Worm (Caenorhabditis elegans) whole organism, L3 larva: ENCODE data around the gene tyr-1.
A peak's percentile ranks its signal among the peaks of the same experiment; 100 is the strongest.

ENCODE experiments used
- R02D3.7 ChIP-seq: fragments of 150-350 bp; optimal IDR thresholded peaks from 2 replicates; lab custom pipeline; 2014; ENCODE audit warnings: missing biosample characterization, missing genetic modification characterization
- ZK546.5 ChIP-seq: sonication (generic microtip); optimal IDR thresholded peaks from 2 replicates; lab custom pipeline; 2017; ENCODE audit warnings: missing biosample characterization, missing genetic modification characterization
- aly-2 ChIP-seq: fragments of 150-350 bp; optimal IDR thresholded peaks from 2 replicates; lab custom pipeline; 2014; ENCODE audit warnings: missing biosample characterization, missing genetic modification characterization
- ama-1 ChIP-seq: fragments of 150-350 bp; optimal IDR thresholded peaks from 2 replicates; lab custom pipeline; 2018
- ceh-16 ChIP-seq: sonication (generic microtip); optimal IDR thresholded peaks from 2 replicates; lab custom pipeline; 2017; ENCODE audit warnings: missing biosample characterization, missing genetic modification characterization
- ceh-28 ChIP-seq: fragments of 150-350 bp; optimal IDR thresholded peaks from 2 replicates; lab custom pipeline; 2014; ENCODE audit warnings: missing biosample characterization, missing genetic modification reagents, missing genetic modification characterization
- ceh-82 ChIP-seq: fragments of 150-350 bp; optimal IDR thresholded peaks from 2 replicates; lab custom pipeline; 2014; ENCODE audit warnings: missing biosample characterization, missing genetic modification characterization
- ceh-9 ChIP-seq: sonication (generic microtip); optimal IDR thresholded peaks from 2 replicates; lab custom pipeline; 2018; ENCODE audit warnings: missing biosample characterization, missing genetic modification characterization
- daf-12 ChIP-seq: fragments of 150-350 bp; optimal IDR thresholded peaks from 2 replicates; lab custom pipeline; 2014; ENCODE audit warnings: missing biosample characterization, missing genetic modification reagents, missing genetic modification characterization
- egl-27 ChIP-seq: sonication (generic microtip); optimal IDR thresholded peaks from 4 replicates; lab custom pipeline; 2017; ENCODE audit warnings: missing biosample characterization, missing genetic modification reagents, missing genetic modification characterization
- egl-5 ChIP-seq: fragments of 150-350 bp; optimal IDR thresholded peaks from 2 replicates; lab custom pipeline; 2017; ENCODE audit warnings: missing biosample characterization, missing genetic modification reagents, missing genetic modification characterization, inconsistent platforms
- elt-1 ChIP-seq: fragments of 150-350 bp; optimal IDR thresholded peaks from 2 replicates; lab custom pipeline; 2014; ENCODE audit warnings: missing biosample characterization, missing genetic modification characterization
- elt-2 ChIP-seq: sonication (generic microtip); optimal IDR thresholded peaks from 2 replicates; lab custom pipeline; 2016; ENCODE audit warnings: missing genetic modification reagents, mild to moderate bottlenecking, missing genetic modification characterization, missing compliant biosample characterization
- elt-3 ChIP-seq, 3 experiments: fragments of 150-350 bp in 1 of 3; sonication (generic microtip) in 2 of 3; optimal IDR thresholded peaks; 2 replicates in 2 of 3; 4 replicates in 1 of 3; lab custom pipeline; 2014 to 2017; ENCODE audit warnings: missing biosample characterization in 3 of 3, missing genetic modification characterization in 3 of 3
- eor-1 ChIP-seq, 2 experiments: fragments of 150-350 bp; optimal IDR thresholded peaks; 2 replicates each; lab custom pipeline; 2014 to 2018; ENCODE audit warnings: missing biosample characterization in 2 of 2, missing genetic modification characterization in 2 of 2
- fkh-10 ChIP-seq: sonication (generic microtip); optimal IDR thresholded peaks from 2 replicates; lab custom pipeline; 2017; ENCODE audit warnings: missing biosample characterization, missing genetic modification reagents, missing genetic modification characterization
- fkh-2 ChIP-seq: fragments of 150-350 bp; optimal IDR thresholded peaks from 2 replicates; lab custom pipeline; 2014; ENCODE audit warnings: missing biosample characterization, missing genetic modification reagents, missing genetic modification characterization
- fos-1 ChIP-seq: fragments of 150-350 bp; optimal IDR thresholded peaks from 2 replicates; lab custom pipeline; 2014; ENCODE audit warnings: missing biosample characterization, missing genetic modification characterization
- hmg-11 ChIP-seq: sonication (generic microtip); optimal IDR thresholded peaks from 2 replicates; lab custom pipeline; 2016; ENCODE audit warnings: missing genetic modification characterization, missing compliant biosample characterization
- jun-1 ChIP-seq: fragments of 150-350 bp; optimal IDR thresholded peaks from 2 replicates; lab custom pipeline; 2014; ENCODE audit warnings: missing biosample characterization, missing genetic modification reagents, missing genetic modification characterization
- lin-15B ChIP-seq: fragments of 150-350 bp; optimal IDR thresholded peaks from 2 replicates; lab custom pipeline; 2014; ENCODE audit warnings: missing biosample characterization, missing genetic modification characterization
- lin-39 ChIP-seq: fragments of 150-350 bp; optimal IDR thresholded peaks from 2 replicates; lab custom pipeline; 2018; ENCODE audit warnings: missing biosample characterization, missing genetic modification reagents, missing genetic modification characterization
- lsy-12 ChIP-seq: sonication (generic microtip); optimal IDR thresholded peaks from 2 replicates; lab custom pipeline; 2016; ENCODE audit warnings: mild to moderate bottlenecking, missing genetic modification characterization, missing compliant biosample characterization
- mdl-1 ChIP-seq: fragments of 150-350 bp; optimal IDR thresholded peaks from 2 replicates; lab custom pipeline; 2014; ENCODE audit warnings: missing biosample characterization, missing genetic modification characterization
- mml-1 ChIP-seq: fragments of 150-350 bp; sonication (generic microtip); optimal IDR thresholded peaks from 3 replicates; lab custom pipeline; 2014; ENCODE audit warnings: missing biosample characterization, missing genetic modification characterization
- nfya-1 ChIP-seq: sonication (generic microtip); optimal IDR thresholded peaks from 2 replicates; lab custom pipeline; 2017; ENCODE audit warnings: missing genetic modification characterization, mild to moderate bottlenecking, missing compliant biosample characterization, antibody characterized with exemption, moderate library complexity; ENCODE audit not compliant: insufficient read depth
- nhr-11 ChIP-seq: fragments of 150-350 bp; optimal IDR thresholded peaks from 2 replicates; lab custom pipeline; 2014; ENCODE audit warnings: missing biosample characterization, missing genetic modification characterization
- nhr-12 ChIP-seq: fragments of 150-350 bp; optimal IDR thresholded peaks from 2 replicates; lab custom pipeline; 2014; ENCODE audit warnings: missing biosample characterization, missing genetic modification characterization
- nhr-23 ChIP-seq: fragments of 150-350 bp; optimal IDR thresholded peaks from 2 replicates; lab custom pipeline; 2014; ENCODE audit warnings: missing biosample characterization, missing genetic modification reagents, missing genetic modification characterization
- nhr-237 ChIP-seq: fragments of 150-350 bp; optimal IDR thresholded peaks from 2 replicates; lab custom pipeline; 2014; ENCODE audit warnings: missing biosample characterization, missing genetic modification characterization
- nhr-25 ChIP-seq: sonication (generic microtip); optimal IDR thresholded peaks from 2 replicates; lab custom pipeline; 2017; ENCODE audit warnings: missing biosample characterization, missing genetic modification characterization
- nhr-28 ChIP-seq: fragments of 150-350 bp; optimal IDR thresholded peaks from 2 replicates; lab custom pipeline; 2014; ENCODE audit warnings: missing biosample characterization, missing genetic modification characterization
- nhr-43 ChIP-seq: sonication (generic microtip); optimal IDR thresholded peaks from 2 replicates; lab custom pipeline; 2016; ENCODE audit warnings: mild to moderate bottlenecking, missing genetic modification characterization, missing compliant biosample characterization; ENCODE audit not compliant: poor library complexity, severe bottlenecking
- nhr-67 ChIP-seq: fragments of 150-350 bp; optimal IDR thresholded peaks from 2 replicates; lab custom pipeline; 2014; ENCODE audit warnings: missing biosample characterization, missing genetic modification characterization
- nhr-76 ChIP-seq: fragments of 150-350 bp; sonication (generic microtip); optimal IDR thresholded peaks from 5 replicates; lab custom pipeline; 2014; ENCODE audit warnings: missing biosample characterization, missing genetic modification characterization
- nhr-77 ChIP-seq: fragments of 150-350 bp; optimal IDR thresholded peaks from 2 replicates; lab custom pipeline; 2014; ENCODE audit warnings: missing biosample characterization, missing genetic modification characterization
- pha-4 ChIP-seq: fragments of 150-350 bp; optimal IDR thresholded peaks from 2 replicates; lab custom pipeline; 2014; ENCODE audit warnings: missing biosample characterization, missing genetic modification reagents, missing genetic modification characterization
- pqm-1 ChIP-seq: fragments of 150-350 bp; optimal IDR thresholded peaks from 2 replicates; lab custom pipeline; 2017; ENCODE audit warnings: missing biosample characterization, missing genetic modification characterization, inconsistent platforms
- sea-2 ChIP-seq: fragments of 150-350 bp; sonication (generic microtip); optimal IDR thresholded peaks from 4 replicates; lab custom pipeline; 2014; ENCODE audit warnings: missing biosample characterization, missing genetic modification reagents, missing genetic modification characterization
- skn-1 ChIP-seq: fragments of 150-350 bp; optimal IDR thresholded peaks from 2 replicates; lab custom pipeline; 2014; ENCODE audit warnings: missing biosample characterization, missing genetic modification characterization
- snpc-4 ChIP-seq: fragments of 150-350 bp; optimal IDR thresholded peaks from 2 replicates; lab custom pipeline; 2014; ENCODE audit warnings: missing biosample characterization, missing genetic modification characterization
- tbx-2 ChIP-seq: sonication (generic microtip); optimal IDR thresholded peaks from 2 replicates; lab custom pipeline; 2016; ENCODE audit warnings: mild to moderate bottlenecking, missing genetic modification characterization, missing compliant biosample characterization
- unc-39 ChIP-seq: sonication (generic microtip); optimal IDR thresholded peaks from 4 replicates; lab custom pipeline; 2017; ENCODE audit warnings: missing biosample characterization, missing genetic modification characterization
- unc-62 ChIP-seq: fragments of 150-350 bp; sonication (generic microtip); optimal IDR thresholded peaks from 4 replicates; lab custom pipeline; 2014; ENCODE audit warnings: missing biosample characterization, missing genetic modification reagents, missing genetic modification characterization
- zag-1 ChIP-seq: fragments of 150-350 bp; optimal IDR thresholded peaks from 2 replicates; lab custom pipeline; 2014; ENCODE audit warnings: missing biosample characterization, missing genetic modification characterization
- ztf-11 ChIP-seq: fragments of 150-350 bp; optimal IDR thresholded peaks from 2 replicates; lab custom pipeline; 2014; ENCODE audit warnings: missing biosample characterization, missing genetic modification characterization
- ztf-4 ChIP-seq: fragments of 150-350 bp; optimal IDR thresholded peaks from 2 replicates; lab custom pipeline; 2014; ENCODE audit warnings: missing biosample characterization, missing genetic modification characterization

The tyr-1 gene

DNA sequence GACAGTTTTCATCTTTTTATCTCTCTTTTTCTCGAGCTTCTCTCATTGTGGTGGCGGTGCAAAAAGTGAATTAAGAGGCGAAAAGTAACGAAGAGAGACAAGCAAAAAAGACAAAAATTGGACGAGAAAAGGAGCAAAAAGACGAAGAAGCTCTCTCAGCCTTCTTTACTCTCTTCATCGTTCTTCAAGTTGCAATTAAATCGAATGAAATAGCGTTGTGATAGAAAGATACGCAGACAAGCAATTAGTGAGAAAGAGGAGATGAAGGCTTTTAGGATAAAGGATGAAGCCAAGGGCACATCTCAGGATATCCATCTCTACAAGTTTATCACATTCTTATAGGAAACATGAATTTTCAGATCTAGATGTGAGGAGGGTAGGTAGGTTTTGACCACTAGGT lies 25.4 kb upstream of the tyr-1 start:
- TF ChIP-seq mml-1 (no peak), egl-5 (tag; lab: Kevin White, UChicago) (peak; percentile 6), elt-1 (tag; lab: Kevin White, UChicago) (no peak), sea-2 (no peak), nfya-1 (tag; lab: Kevin White, UChicago) (peak; percentile 29), unc-39 (tag; lab: Kevin White, UChicago) (no peak), skn-1 (tag; lab: Kevin White, UChicago) (no peak)

DNA sequence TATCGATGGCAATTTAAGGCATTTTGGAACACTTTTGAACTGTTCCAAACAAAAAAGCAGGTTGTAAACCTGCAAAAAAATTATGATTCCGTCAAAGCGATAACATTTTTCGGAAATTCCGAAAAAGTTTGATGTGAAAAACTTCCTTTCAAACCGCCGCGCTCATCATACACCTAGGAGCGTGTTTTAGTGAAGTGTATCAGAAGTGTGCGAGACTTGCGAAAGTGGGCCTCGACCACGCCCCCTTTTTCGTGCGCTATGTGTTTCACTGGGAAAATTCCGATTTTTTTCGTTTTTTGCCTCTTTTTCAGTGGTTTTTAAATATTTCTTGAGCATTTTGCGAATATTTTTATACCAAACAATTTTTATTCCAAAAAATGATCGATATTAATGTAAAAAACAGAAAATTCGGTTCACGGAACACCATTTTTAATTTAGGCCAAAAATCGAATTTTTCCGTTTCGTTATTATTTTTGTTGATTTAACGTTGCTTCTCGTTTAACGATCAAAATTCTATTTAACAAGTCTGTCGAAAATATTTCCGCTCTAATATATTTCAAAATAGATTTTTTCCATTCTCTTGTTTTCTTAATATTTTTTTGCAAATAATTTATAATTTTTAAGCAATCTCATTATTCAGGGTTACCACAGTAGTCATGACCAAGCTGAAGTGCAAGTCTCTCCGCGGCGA lies 18.9 kb upstream of the tyr-1 start, which contains the start of gene rpl-35:
TSS of gene rpl-35 (plus strand) at position 641 of the 691 bp plus-strand sequence.
- peak; percentile 83 to 98 (median 90) for TF ChIP-seq elt-3 (tag; optimal IDR thresholded peaks at IDR 0.05; lab: Kevin White, UChicago)
- no peak for TF ChIP-seq mml-1
- peak; percentile 99 for TF ChIP-seq nhr-11 (tag; lab: Kevin White, UChicago)
- peak; percentile 99 for TF ChIP-seq jun-1
- peak; percentile 95 for TF ChIP-seq hmg-11 (tag; lab: Kevin White, UChicago)
- peak; percentile 79 for TF ChIP-seq mdl-1 (tag; lab: Kevin White, UChicago)
- TF ChIP-seq ztf-4 (tag; lab: Kevin White, UChicago), result peak; percentile 94
- peak; percentile 92 for TF ChIP-seq nhr-76
- peak; percentile 100 for TF ChIP-seq lsy-12
- TF ChIP-seq ceh-16 (tag; lab: Kevin White, UChicago), result peak; percentile 82
- no peak for TF ChIP-seq eor-1 (tag; optimal IDR thresholded peaks at IDR 0.05; lab: Kevin White, UChicago)
- TF ChIP-seq nhr-77, result peak; percentile 96
- peak; percentile 91 for TF ChIP-seq daf-12
- peak; percentile 93 for TF ChIP-seq zag-1
- peak; percentile 97 for TF ChIP-seq skn-1 (tag; lab: Kevin White, UChicago)
- TF ChIP-seq lin-15B (tag; lab: Kevin White, UChicago), result peak; percentile 100
- peak; percentile 99 for TF ChIP-seq nhr-43 (tag; lab: Kevin White, UChicago)
- TF ChIP-seq fkh-2, result no peak
- peak; percentile 97 for TF ChIP-seq fos-1
- TF ChIP-seq unc-62 (GFP tag; lab: Kevin White, UChicago), result peak; percentile 99
- TF ChIP-seq pha-4 (tag; lab: Kevin White, UChicago), result peak; percentile 100
- peak; percentile 97 for TF ChIP-seq egl-5 (tag; lab: Kevin White, UChicago)
- TF ChIP-seq unc-39 (tag; lab: Kevin White, UChicago), result peak; percentile 53
- TF ChIP-seq lin-39 (tag; lab: Kevin White, UChicago), result peak; percentile 99
- TF ChIP-seq nhr-23 (tag; lab: Kevin White, UChicago), result peak; percentile 100
- peak; percentile 98 for TF ChIP-seq pqm-1 (tag; lab: Kevin White, UChicago)
- TF ChIP-seq aly-2 (tag; lab: Kevin White, UChicago), result peak; percentile 95
- peak; percentile 88 for TF ChIP-seq ama-1 (lab: Kevin White, UChicago)
- TF ChIP-seq R02D3.7 (tag; lab: Kevin White, UChicago), result peak; percentile 97
- TF ChIP-seq ZK546.5, result peak; percentile 79
- TF ChIP-seq nhr-237 (tag; lab: Kevin White, UChicago), result peak; percentile 48
- TF ChIP-seq ztf-11 (tag; lab: Kevin White, UChicago), result no peak
- TF ChIP-seq sea-2, result peak; percentile 47
- no peak for TF ChIP-seq nhr-12
- TF ChIP-seq ceh-28, result peak; percentile 97
- TF ChIP-seq fkh-10, result peak; percentile 99
- TF ChIP-seq snpc-4 (tag; lab: Kevin White, UChicago), result peak; percentile 96
- no peak for TF ChIP-seq ceh-9 (tag; lab: Kevin White, UChicago)
- peak; percentile 86 for TF ChIP-seq nhr-28 (tag; lab: Kevin White, UChicago)
- peak; percentile 99 for TF ChIP-seq ceh-82 (tag; lab: Kevin White, UChicago)
- peak; percentile 97 for TF ChIP-seq elt-2 (tag; lab: Kevin White, UChicago)
- TF ChIP-seq egl-27 (tag; lab: Kevin White, UChicago), result peak; percentile 96
- peak; percentile 100 for TF ChIP-seq nhr-25
- TF ChIP-seq elt-1 (tag; lab: Kevin White, UChicago), result peak; percentile 96
- TF ChIP-seq nhr-67 (tag; lab: Kevin White, UChicago), result peak; percentile 26
- peak; percentile 97 for TF ChIP-seq tbx-2 (tag; lab: Kevin White, UChicago)
- TF ChIP-seq nfya-1 (tag; lab: Kevin White, UChicago), result peak; percentile 99
